Worm (Caenorhabditis elegans): Measurements from ENCODE around the gene D1005.4.

D1005.4 gene

DNA sequence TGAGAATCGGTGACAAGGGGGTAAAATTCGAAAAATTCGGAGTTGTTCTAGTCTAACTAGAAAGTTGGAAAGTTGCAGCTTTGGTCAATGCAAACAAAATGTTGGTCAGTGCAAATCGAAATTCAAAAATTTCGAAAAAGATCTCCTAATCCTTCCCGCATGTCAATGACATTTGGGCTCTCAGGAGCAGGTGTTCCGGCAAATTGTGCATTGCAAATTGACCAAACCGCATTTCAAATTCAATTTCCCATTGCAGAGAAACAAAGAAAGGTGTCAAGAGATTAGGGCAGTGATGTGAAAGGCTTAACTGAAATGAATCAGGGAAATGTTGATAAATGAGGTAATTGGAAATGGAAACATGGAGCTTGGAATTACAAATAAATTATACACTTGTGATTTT is 37.7 kb upstream of the D1005.4 start:
- TF ChIP-seq ceh-82 (tag; optimal IDR thresholded peaks at IDR 0.05) (no peak), nhr-77 (tag; optimal IDR thresholded peaks at IDR 0.05) (no peak), nhr-11 (tag; optimal IDR thresholded peaks at IDR 0.05) (no peak), elt-2 (tag; optimal IDR thresholded peaks at IDR 0.05) (no peak), lin-39 (tag; optimal IDR thresholded peaks at IDR 0.05) (no peak), nfya-1 (tag; optimal IDR thresholded peaks at IDR 0.05; ENCODE audit: insufficient read depth) (no peak)

DNA sequence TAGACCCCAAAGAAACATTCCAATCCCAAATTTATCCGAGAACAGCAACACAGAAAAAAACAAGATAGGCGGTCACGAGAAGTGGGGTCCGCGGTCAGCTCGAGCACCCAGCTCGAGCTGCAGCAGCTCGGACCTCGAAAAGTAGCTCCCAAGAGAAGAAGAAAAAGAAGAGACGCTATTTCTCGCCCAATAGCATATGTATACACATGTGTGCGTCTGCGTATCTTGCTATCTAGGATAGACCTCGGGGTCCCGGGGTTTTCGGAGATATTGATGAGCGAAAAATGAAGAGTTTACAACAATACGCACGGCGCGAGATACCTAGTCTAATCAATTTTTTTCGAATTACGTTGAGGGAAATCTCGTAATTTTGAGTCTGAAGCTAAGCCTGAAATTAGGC is 36.5 kb upstream of the D1005.4 start:
- TF ChIP-seq nhr-77 (tag; optimal IDR thresholded peaks at IDR 0.05) = no peak
- TF ChIP-seq elt-2 (tag; optimal IDR thresholded peaks at IDR 0.05) = no peak
- no peak for TF ChIP-seq lsy-12 (tag; optimal IDR thresholded peaks at IDR 0.05)
- no peak for TF ChIP-seq mdl-1 (tag; optimal IDR thresholded peaks at IDR 0.05)
- no peak for TF ChIP-seq fkh-10 (GFP tag; optimal IDR thresholded peaks at IDR 0.05)
- TF ChIP-seq hmg-11 (tag; optimal IDR thresholded peaks at IDR 0.05) = peak; percentile 35
- no peak for TF ChIP-seq jun-1 (tag; optimal IDR thresholded peaks at IDR 0.05)
- no peak for TF ChIP-seq daf-12 (tag; optimal IDR thresholded peaks at IDR 0.05)
- TF ChIP-seq nfya-1 (tag; optimal IDR thresholded peaks at IDR 0.05; ENCODE audit: insufficient read depth) = peak; percentile 57
- peak; percentile 5 for TF ChIP-seq lin-15B (tag; optimal IDR thresholded peaks at IDR 0.05)
- TF ChIP-seq lin-39 (tag; optimal IDR thresholded peaks at IDR 0.05) = peak; percentile 71

DNA sequence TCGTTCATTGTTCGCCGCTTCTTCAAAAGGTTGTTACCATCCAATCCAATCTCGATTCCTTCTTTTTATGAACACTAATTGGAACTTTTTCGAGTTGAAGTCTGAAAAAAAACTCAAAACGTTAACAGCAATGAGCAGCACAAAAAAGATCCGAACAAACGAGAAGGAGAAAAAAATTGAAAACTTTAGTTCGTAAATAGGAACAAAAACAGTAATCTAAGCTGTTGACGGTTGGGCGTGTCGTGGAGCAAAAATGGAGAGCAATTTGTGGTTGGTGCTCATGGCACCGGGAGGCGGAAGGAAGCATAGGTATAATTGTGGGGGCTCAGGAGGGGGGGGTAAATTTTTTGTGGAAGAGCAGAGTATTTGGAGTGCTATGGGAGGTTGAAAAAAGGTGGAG is 35.8 kb upstream of the D1005.4 start, which contains the start of gene toca-1:
toca-1 (minus strand) TSS at position 101 of the 400 bp plus-strand sequence.
- TF ChIP-seq zag-1 (tag; optimal IDR thresholded peaks at IDR 0.05) (no peak), unc-62 (GFP tag; optimal IDR thresholded peaks at IDR 0.05) (no peak), daf-12 (tag; optimal IDR thresholded peaks at IDR 0.05) (no peak), ama-1 (optimal IDR thresholded peaks at IDR 0.05) (no peak), ceh-16 (tag; optimal IDR thresholded peaks at IDR 0.05) (no peak), ceh-28 (tag; optimal IDR thresholded peaks at IDR 0.05) (no peak), tbx-2 (tag; optimal IDR thresholded peaks at IDR 0.05) (no peak), snpc-4 (tag; optimal IDR thresholded peaks at IDR 0.05) (no peak), lin-15B (tag; optimal IDR thresholded peaks at IDR 0.05) (no peak), fos-1 (tag; optimal IDR thresholded peaks at IDR 0.05) (no peak), eor-1 (tag; optimal IDR thresholded peaks at IDR 0.05) (no peak), egl-5 (tag; optimal IDR thresholded peaks at IDR 0.05) (no peak), elt-3 (tag; optimal IDR thresholded peaks at IDR 0.05) (no peak), nhr-25 (tag; optimal IDR thresholded peaks at IDR 0.05) (no peak), ztf-4 (tag; optimal IDR thresholded peaks at IDR 0.05) (no peak), fkh-2 (tag; optimal IDR thresholded peaks at IDR 0.05) (no peak), fkh-10 (GFP tag; optimal IDR thresholded peaks at IDR 0.05) (no peak), nhr-76 (tag; optimal IDR thresholded peaks at IDR 0.05) (no peak), pha-4 (tag; optimal IDR thresholded peaks at IDR 0.05) (no peak)

DNA sequence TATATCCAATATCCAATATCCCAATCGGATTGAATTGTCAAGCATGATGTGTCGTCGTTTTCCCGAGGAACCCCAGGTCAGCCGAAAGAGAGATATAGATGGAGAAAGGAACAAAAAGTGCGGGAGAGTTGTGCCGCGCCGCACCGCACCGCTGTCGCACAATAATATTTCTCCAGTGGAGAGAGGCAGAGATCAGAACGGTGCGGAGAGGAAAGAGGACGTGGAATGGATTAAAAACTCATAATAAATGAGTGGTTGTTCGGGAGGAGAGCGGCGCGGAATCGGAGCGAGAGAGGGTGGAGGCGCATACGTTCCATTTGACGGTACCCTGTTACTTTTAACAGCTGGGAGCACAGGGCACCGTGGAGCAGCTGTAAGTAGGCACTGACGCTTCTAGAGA is 31.9 kb upstream of the D1005.4 start:
- no peak for TF ChIP-seq elt-2 (tag; optimal IDR thresholded peaks at IDR 0.05)
- TF ChIP-seq snpc-4 (tag; optimal IDR thresholded peaks at IDR 0.05) = no peak
- TF ChIP-seq nhr-43 (tag; optimal IDR thresholded peaks at IDR 0.05; ENCODE audit: poor library complexity, severe bottlenecking) = no peak
- TF ChIP-seq nhr-23 (tag; optimal IDR thresholded peaks at IDR 0.05) = peak; percentile 1
- no peak for TF ChIP-seq nhr-67 (tag; optimal IDR thresholded peaks at IDR 0.05)
- no peak for TF ChIP-seq egl-27 (tag; optimal IDR thresholded peaks at IDR 0.05)
- TF ChIP-seq unc-62 (GFP tag; optimal IDR thresholded peaks at IDR 0.05) = no peak
- peak; percentile 3 for TF ChIP-seq hmg-11 (tag; optimal IDR thresholded peaks at IDR 0.05)
- TF ChIP-seq sea-2 (GFP tag; optimal IDR thresholded peaks at IDR 0.05) = no peak

DNA sequence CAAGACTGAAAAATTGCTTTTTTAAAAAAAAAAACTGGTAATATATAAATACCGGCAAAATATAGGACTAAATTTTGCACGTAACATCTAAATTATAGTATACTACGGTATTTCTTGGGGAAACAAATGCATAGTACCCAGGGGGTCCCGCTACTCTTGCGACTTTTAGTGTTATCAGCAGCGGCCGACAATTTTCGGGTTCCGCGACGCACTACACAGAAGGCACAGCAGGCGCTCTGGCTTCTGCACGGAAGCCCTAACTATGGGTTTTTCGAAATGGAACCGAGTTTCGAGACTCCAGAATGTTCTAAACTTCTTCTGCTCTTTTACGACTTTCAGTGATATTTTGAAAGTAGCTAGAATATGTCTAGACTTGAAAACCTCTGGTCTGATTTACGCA is 31.0 kb upstream of the D1005.4 start:
- TF ChIP-seq ceh-28 (tag; optimal IDR thresholded peaks at IDR 0.05) = no peak
- peak; percentile 16 for TF ChIP-seq snpc-4 (tag; optimal IDR thresholded peaks at IDR 0.05)

DNA sequence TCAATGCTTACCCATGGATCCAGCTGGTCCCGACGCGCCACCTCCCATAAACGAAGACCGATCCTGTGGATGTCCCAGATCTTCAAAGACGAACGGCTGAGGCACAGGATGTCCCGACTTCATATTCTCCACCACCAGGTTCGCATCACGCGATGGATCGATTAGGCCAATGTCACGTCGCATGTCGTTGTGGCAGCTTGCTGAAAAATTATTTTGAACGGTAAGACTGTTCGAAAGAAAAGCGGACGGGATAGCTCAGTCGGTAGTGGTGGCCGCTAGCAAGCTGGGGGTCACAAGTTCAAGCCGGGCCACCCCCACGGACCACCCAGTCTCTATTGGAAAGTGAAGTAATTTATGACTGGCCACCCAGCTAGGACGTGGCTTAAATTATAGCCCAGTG is 27.5 kb upstream of the D1005.4 start:
- no peak for TF ChIP-seq mdl-1 (tag; optimal IDR thresholded peaks at IDR 0.05)
- TF ChIP-seq pqm-1 (tag; optimal IDR thresholded peaks at IDR 0.05) = no peak
- no peak for TF ChIP-seq ztf-11 (tag; optimal IDR thresholded peaks at IDR 0.05)
- no peak for TF ChIP-seq sea-2 (GFP tag; optimal IDR thresholded peaks at IDR 0.05)
- TF ChIP-seq nfya-1 (tag; optimal IDR thresholded peaks at IDR 0.05; ENCODE audit: insufficient read depth) = no peak
- TF ChIP-seq daf-12 (tag; optimal IDR thresholded peaks at IDR 0.05) = no peak
- TF ChIP-seq egl-5 (tag; optimal IDR thresholded peaks at IDR 0.05) = no peak
- TF ChIP-seq snpc-4 (tag; optimal IDR thresholded peaks at IDR 0.05) = no peak
- TF ChIP-seq unc-39 (tag; optimal IDR thresholded peaks at IDR 0.05) = no peak
- TF ChIP-seq aly-2 (tag; optimal IDR thresholded peaks at IDR 0.05) = no peak
- TF ChIP-seq ceh-28 (tag; optimal IDR thresholded peaks at IDR 0.05) = no peak
- TF ChIP-seq ztf-4 (tag; optimal IDR thresholded peaks at IDR 0.05) = no peak
